Worm (Caenorhabditis elegans) whole organism, young adult: ENCODE measurements around the gene snu-66.

Source experiments
- B0261.1 ChIP-seq: sonication (generic microtip); optimal IDR thresholded peaks from 2 replicates; lab custom pipeline; 2016; ENCODE audit warnings: mild to moderate bottlenecking, missing genetic modification characterization, moderate library complexity, missing compliant biosample characterization
- B0336.3 ChIP-seq: fragments of 200-800 bp; sonication (Bioruptor generic); IDR thresholded peaks from 2 replicates; pipeline ENCODE4 v1.3.6; 2022; ENCODE audit warnings: missing genetic modification characterization, missing compliant biosample characterization
- C06A6.2 ChIP-seq: fragments of 200-800 bp; sonication (Bioruptor generic); conservative IDR thresholded peaks from 2 replicates; pipeline ENCODE4 v1.3.6; 2022; ENCODE audit warnings: missing genetic modification characterization, missing compliant biosample characterization
- C17E4.6 ChIP-seq: fragments of 200-800 bp; sonication (Bioruptor generic); IDR thresholded peaks from 2 replicates; pipeline ENCODE4 v1.3.6; 2022; ENCODE audit warnings: missing genetic modification reagents, missing genetic modification characterization, missing compliant biosample characterization
- F23B12.7 ChIP-seq: sonication (generic microtip); optimal IDR thresholded peaks from 2 replicates; lab custom pipeline; 2017; ENCODE audit warnings: missing genetic modification characterization, mild to moderate bottlenecking, missing compliant biosample characterization, antibody characterized with exemption, moderate library complexity; ENCODE audit not compliant: insufficient read depth
- F37B4.10 ChIP-seq: fragments of 200-800 bp; sonication (Bioruptor generic); IDR thresholded peaks from 2 replicates; pipeline ENCODE4 v1.3.6; 2022; ENCODE audit warnings: missing genetic modification characterization, missing compliant biosample characterization
- F39B2.1 ChIP-seq: fragments of 200-800 bp; sonication (Bioruptor generic); IDR thresholded peaks from 2 replicates; pipeline ENCODE4 v1.3.6; 2022; ENCODE audit warnings: missing genetic modification reagents, missing genetic modification characterization, missing compliant biosample characterization
- F52B5.7 ChIP-seq: sonication (generic microtip); optimal IDR thresholded peaks from 2 replicates; lab custom pipeline; 2016; ENCODE audit warnings: mild to moderate bottlenecking, missing genetic modification characterization, missing compliant biosample characterization
- F57A8.1 ChIP-seq: fragments of 200-800 bp; sonication (Bioruptor generic); optimal IDR thresholded peaks from 2 replicates; lab custom pipeline; 2018; ENCODE audit warnings: mild to moderate bottlenecking, missing genetic modification characterization, moderate library complexity, missing compliant biosample characterization
- F57C9.4 ChIP-seq: sonication (generic microtip); optimal IDR thresholded peaks from 2 replicates; lab custom pipeline; 2017; ENCODE audit warnings: mild to moderate bottlenecking, missing genetic modification characterization, missing compliant biosample characterization
- T26A5.8 ChIP-seq: sonication (generic microtip); optimal IDR thresholded peaks from 2 replicates; lab custom pipeline; 2016; ENCODE audit warnings: missing genetic modification characterization, missing compliant biosample characterization
- Y53F4B.3 ChIP-seq: fragments of 200-800 bp; sonication (Bioruptor generic); IDR thresholded peaks from 2 replicates; pipeline ENCODE4 v1.3.6; 2022; ENCODE audit warnings: missing genetic modification reagents, missing genetic modification characterization, missing compliant biosample characterization
- Y53G8AR.9 ChIP-seq: fragments of 200-800 bp; sonication (Bioruptor generic); conservative IDR thresholded peaks from 2 replicates; pipeline ENCODE4 v1.3.6; 2022; ENCODE audit warnings: missing genetic modification reagents, missing genetic modification characterization, missing compliant biosample characterization
- Y67H2A.10 ChIP-seq: fragments of 200-800 bp; sonication (Bioruptor generic); conservative IDR thresholded peaks from 2 replicates; pipeline ENCODE4 v1.3.6; 2022; ENCODE audit warnings: missing genetic modification reagents, missing genetic modification characterization, missing compliant biosample characterization
- Y79H2A.3 ChIP-seq: fragments of 200-800 bp; sonication (Bioruptor generic); conservative IDR thresholded peaks from 2 replicates; pipeline ENCODE4 v1.3.6; 2022; ENCODE audit warnings: missing genetic modification reagents, missing genetic modification characterization, missing compliant biosample characterization
- Y95B8A.8 ChIP-seq: fragments of 200-800 bp; sonication (Bioruptor generic); IDR thresholded peaks from 2 replicates; pipeline ENCODE4 v1.3.6; 2022; ENCODE audit warnings: missing genetic modification reagents, missing genetic modification characterization, missing compliant biosample characterization
- akir-1 ChIP-seq: fragments of 200-800 bp; sonication (Bioruptor generic); optimal IDR thresholded peaks from 2 replicates; lab custom pipeline; 2018; ENCODE audit warnings: mild to moderate bottlenecking, missing genetic modification characterization, moderate library complexity, missing compliant biosample characterization
- attf-5 ChIP-seq: fragments of 200-800 bp; sonication (Bioruptor generic); optimal IDR thresholded peaks from 2 replicates; lab custom pipeline; 2018; ENCODE audit warnings: mild to moderate bottlenecking, missing genetic modification characterization, missing compliant biosample characterization
- attf-6 ChIP-seq: fragments of 200-800 bp; sonication (Bioruptor generic); IDR thresholded peaks from 2 replicates; pipeline ENCODE4 v1.3.6; 2022; ENCODE audit warnings: missing genetic modification reagents, missing genetic modification characterization, missing compliant biosample characterization
- bed-2 ChIP-seq: fragments of 200-800 bp; sonication (Bioruptor generic); IDR thresholded peaks from 2 replicates; pipeline ENCODE4 v1.3.6; 2022; ENCODE audit warnings: missing genetic modification reagents, missing genetic modification characterization, missing compliant biosample characterization
- cebp-2 ChIP-seq: fragments of 200-800 bp; sonication (Bioruptor generic); IDR thresholded peaks from 2 replicates; pipeline ENCODE4 v1.3.6; 2022; ENCODE audit warnings: missing genetic modification characterization, missing compliant biosample characterization
- ceh-27 ChIP-seq: fragments of 200-800 bp; sonication (Bioruptor generic); optimal IDR thresholded peaks from 2 replicates; lab custom pipeline; 2018; ENCODE audit warnings: mild to moderate bottlenecking, missing genetic modification characterization, moderate library complexity, missing compliant biosample characterization
- dpl-1 ChIP-seq: fragments of 150-350 bp; optimal IDR thresholded peaks from 2 replicates; lab custom pipeline; 2014; ENCODE audit warnings: missing biosample characterization, missing genetic modification reagents, missing genetic modification characterization
- efl-1 ChIP-seq: fragments of 150-350 bp; optimal IDR thresholded peaks from 2 replicates; lab custom pipeline; 2014; ENCODE audit warnings: missing biosample characterization, missing genetic modification reagents, missing genetic modification characterization
- ets-4 ChIP-seq: fragments of 200-800 bp; sonication (Bioruptor generic); optimal IDR thresholded peaks from 2 replicates; lab custom pipeline; 2018; ENCODE audit warnings: mild to moderate bottlenecking, missing genetic modification characterization, missing compliant biosample characterization
- fkh-3 ChIP-seq: sonication (generic microtip); optimal IDR thresholded peaks from 2 replicates; lab custom pipeline; 2016; ENCODE audit warnings: mild to moderate bottlenecking, missing genetic modification characterization, missing compliant biosample characterization
- hlh-12 ChIP-seq: sonication (generic microtip); optimal IDR thresholded peaks from 2 replicates; lab custom pipeline; 2016; ENCODE audit warnings: missing genetic modification characterization, missing compliant biosample characterization
- hlh-26 ChIP-seq: fragments of 200-800 bp; sonication (Bioruptor generic); conservative IDR thresholded peaks from 2 replicates; pipeline ENCODE4 v1.3.6; 2022; ENCODE audit warnings: missing genetic modification reagents, missing genetic modification characterization, missing compliant biosample characterization
- hrde-1 ChIP-seq: sonication (generic microtip); optimal IDR thresholded peaks from 2 replicates; lab custom pipeline; 2016; ENCODE audit warnings: missing genetic modification characterization, mild to moderate bottlenecking, missing compliant biosample characterization, moderate library complexity, missing genotype, missing genetic modification reagents, borderline replicate concordance
- lin-35 ChIP-seq, 3 experiments: fragments of 150-350 bp in 2 of 3; sonication (generic microtip) in 1 of 3; optimal IDR thresholded peaks; 2 replicates each; lab custom pipeline; 2014 to 2018; ENCODE audit warnings: missing biosample characterization in 3 of 3, missing genetic modification characterization in 3 of 3, missing genetic modification reagents in 3 of 3
- lin-40 ChIP-seq: sonication (generic microtip); optimal IDR thresholded peaks from 2 replicates; lab custom pipeline; 2016; ENCODE audit warnings: missing genetic modification characterization, mild to moderate bottlenecking, missing compliant biosample characterization, missing genotype, missing genetic modification reagents
- madf-3 ChIP-seq: fragments of 200-800 bp; sonication (Bioruptor generic); IDR thresholded peaks from 2 replicates; pipeline ENCODE4 v1.3.6; 2022; ENCODE audit warnings: missing genetic modification reagents, missing genetic modification characterization, missing compliant biosample characterization
- mcd-1 ChIP-seq: fragments of 200-800 bp; sonication (Bioruptor generic); IDR thresholded peaks from 2 replicates; pipeline ENCODE4 v1.3.6; 2022; ENCODE audit warnings: missing genetic modification reagents, missing genetic modification characterization, missing compliant biosample characterization
- mel-28 ChIP-seq: sonication (generic microtip); optimal IDR thresholded peaks from 2 replicates; lab custom pipeline; 2016; ENCODE audit warnings: borderline replicate concordance, mild to moderate bottlenecking, missing genetic modification characterization, missing compliant biosample characterization
- nfya-1 ChIP-seq: sonication (generic microtip); optimal IDR thresholded peaks from 2 replicates; lab custom pipeline; 2017; ENCODE audit warnings: antibody characterized with exemption, missing compliant biosample characterization, missing genetic modification characterization, borderline replicate concordance; ENCODE audit not compliant: insufficient read depth
- nfyb-1 ChIP-seq: fragments of 200-800 bp; sonication (Bioruptor generic); IDR thresholded peaks from 2 replicates; pipeline ENCODE4 v1.3.6; 2022; ENCODE audit warnings: missing genetic modification reagents, missing genetic modification characterization, missing compliant biosample characterization
- pbrm-1 ChIP-seq: fragments of 200-800 bp; sonication (Bioruptor generic); IDR thresholded peaks from 2 replicates; pipeline ENCODE4 v1.3.6; 2022; ENCODE audit warnings: missing genetic modification reagents, missing genetic modification characterization, missing compliant biosample characterization
- rpc-1 ChIP-seq, 2 experiments: fragments of 150-350 bp in 1 of 2; sonication (generic microtip) in 1 of 2; optimal IDR thresholded peaks; 2 replicates each; lab custom pipeline; 2014 to 2018; ENCODE audit warnings: missing biosample characterization in 1 of 2, missing genetic modification characterization in 1 of 2, missing genetic modification reagents in 1 of 2, missing genotype in 1 of 2
- tbx-9 ChIP-seq: sonication (generic microtip); optimal IDR thresholded peaks from 2 replicates; lab custom pipeline; 2016; ENCODE audit warnings: borderline replicate concordance, missing genetic modification characterization, inconsistent platforms, missing compliant biosample characterization
- unc-130 ChIP-seq: sonication (generic microtip); optimal IDR thresholded peaks from 2 replicates; lab custom pipeline; 2016; ENCODE audit warnings: missing genetic modification reagents, missing genetic modification characterization, missing compliant biosample characterization
- ztf-25 ChIP-seq: fragments of 200-800 bp; sonication (Bioruptor generic); IDR thresholded peaks from 2 replicates; pipeline ENCODE4 v1.3.6; 2022; ENCODE audit warnings: missing genetic modification reagents, missing genetic modification characterization, missing compliant biosample characterization
- ztf-26 ChIP-seq: sonication (generic microtip); optimal IDR thresholded peaks from 2 replicates; lab custom pipeline; 2017; ENCODE audit warnings: missing genetic modification characterization, missing compliant biosample characterization
- ztf-3 ChIP-seq: fragments of 200-800 bp; sonication (Bioruptor generic); optimal IDR thresholded peaks from 2 replicates; lab custom pipeline; 2018; ENCODE audit warnings: mild to moderate bottlenecking, missing genetic modification characterization, missing compliant biosample characterization

Gene snu-66

DNA sequence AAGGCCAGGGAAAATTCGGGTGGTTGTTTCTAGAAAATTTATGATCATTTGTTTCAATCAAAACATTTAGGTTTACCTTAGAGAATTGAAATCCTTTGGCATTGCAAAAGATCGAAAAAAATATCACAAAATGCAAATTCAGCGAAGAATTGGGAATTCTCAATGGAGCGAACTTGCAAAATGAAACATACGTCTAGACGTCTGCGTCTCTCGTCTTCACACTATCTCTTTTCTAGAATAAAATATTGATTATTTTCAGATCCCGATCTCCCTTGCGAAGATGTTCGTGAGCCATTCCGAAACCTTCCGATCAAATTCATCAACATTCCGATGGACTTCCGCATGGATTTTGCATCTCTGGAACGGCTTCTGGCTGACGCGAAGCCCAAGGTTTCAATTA lies 4.9 kb upstream of the snu-66 start, which contains the start of gene ets-6 (continued):
- no peak for TF ChIP-seq hlh-12 (tag; lab: Kevin White, UChicago)
- no peak for TF ChIP-seq F57C9.4 (tag; lab: Kevin White, UChicago)
- TF ChIP-seq lin-40 (tag; lab: Kevin White, UChicago): peak; percentile 21
- TF ChIP-seq madf-3 (GFP tag; lab: Robert Waterston, UW): no peak
- TF ChIP-seq lin-35 (GFP tag; optimal IDR thresholded peaks at IDR 0.05; lab: Kevin White, UChicago): no peak
- no peak for TF ChIP-seq pbrm-1 (GFP tag; lab: Robert Waterston, UW)
- no peak for TF ChIP-seq Y79H2A.3 (GFP tag; lab: Robert Waterston, UW)
- no peak for TF ChIP-seq nfyb-1 (GFP tag; lab: Robert Waterston, UW)
- TF ChIP-seq ztf-3: no peak
- TF ChIP-seq akir-1: no peak
- TF ChIP-seq nfya-1 (tag; lab: Kevin White, UChicago): no peak
- no peak for TF ChIP-seq Y53G8AR.9 (GFP tag; lab: Robert Waterston, UW)
- TF ChIP-seq bed-2 (GFP tag; lab: Robert Waterston, UW): no peak
- peak; percentile 10 for TF ChIP-seq efl-1 (GFP tag; lab: Kevin White, UChicago)
- no peak for TF ChIP-seq cebp-2 (GFP tag; lab: Robert Waterston, UW)
- TF ChIP-seq ceh-27 (GFP tag; lab: Kevin White, UChicago): no peak
- no peak for TF ChIP-seq hrde-1
- no peak for TF ChIP-seq unc-130 (GFP tag; lab: Kevin White, UChicago)
- no peak for TF ChIP-seq attf-6 (GFP tag; lab: Robert Waterston, UW)
- no peak for TF ChIP-seq C06A6.2 (GFP tag; lab: Robert Waterston, UW)
- TF ChIP-seq B0261.1: no peak
- no peak for TF ChIP-seq F23B12.7
- no peak for TF ChIP-seq F39B2.1 (GFP tag; lab: Robert Waterston, UW)
- no peak for TF ChIP-seq dpl-1 (GFP tag; lab: Kevin White, UChicago)
- no peak for TF ChIP-seq F52B5.7 (tag; lab: Kevin White, UChicago)
- peak; percentile 78 for TF ChIP-seq attf-5
- peak; percentile 93 for TF ChIP-seq mcd-1 (GFP tag; lab: Robert Waterston, UW)
- TF ChIP-seq tbx-9 (tag; lab: Kevin White, UChicago): no peak

DNA sequence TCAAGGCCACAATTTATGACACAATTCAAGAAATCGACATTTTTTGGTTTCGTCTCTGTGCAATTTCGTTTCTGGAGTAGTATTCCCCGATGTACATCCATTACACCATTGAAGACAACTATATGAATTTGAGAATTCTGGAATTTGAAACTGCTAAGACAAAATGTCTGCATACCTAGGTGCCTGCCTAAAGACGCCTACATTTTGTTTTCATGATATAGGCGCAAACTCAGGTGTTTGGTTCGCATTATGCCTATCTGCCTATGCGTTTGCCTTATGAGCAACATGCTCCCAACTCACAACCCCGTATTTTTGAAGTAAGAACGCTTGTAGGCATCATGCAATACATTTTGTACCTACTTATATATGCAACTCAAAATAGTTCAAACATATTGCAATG lies 4.5 kb downstream of the snu-66 start, which contains the start of gene F19F10.14:
F19F10.14 (minus strand) TSS at position 101 of the 400 bp plus-strand sequence.
- no peak for TF ChIP-seq rpc-1 (optimal IDR thresholded peaks at IDR 0.05; lab: Kevin White, UChicago)
- no peak for TF ChIP-seq rpc-1 (tag; optimal IDR thresholded peaks at IDR 0.05; lab: Kevin White, UChicago)
- TF ChIP-seq ets-4: no peak
- TF ChIP-seq B0336.3: no peak
- TF ChIP-seq T26A5.8: no peak

DNA sequence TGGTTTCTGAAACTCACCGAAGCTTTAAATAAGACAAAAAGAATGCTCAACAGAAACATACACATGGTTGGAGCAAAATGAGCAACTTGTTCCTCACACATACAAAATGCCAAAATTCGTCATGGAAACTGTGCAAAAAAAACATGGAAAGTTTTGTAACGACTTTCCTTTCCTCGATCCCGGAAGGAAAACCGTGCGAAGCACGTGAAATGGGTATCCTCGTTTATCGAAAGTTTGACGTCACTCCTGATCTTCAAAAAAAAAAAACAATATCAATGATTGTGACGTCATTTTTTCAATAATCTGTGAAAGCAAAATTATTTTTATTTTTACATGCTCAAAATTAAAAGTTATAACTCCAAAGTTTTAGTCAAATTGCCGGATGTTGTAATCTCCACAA lies 5.2 kb downstream of the snu-66 start, which contains the start of gene clec-212:
clec-212 (minus strand) TSS at position 101 of the 400 bp plus-strand sequence.
- TF ChIP-seq Y53F4B.3 (GFP tag; lab: Robert Waterston, UW): no peak
- no peak for TF ChIP-seq F57A8.1
- no peak for TF ChIP-seq mel-28 (tag; lab: Kevin White, UChicago)
- no peak for TF ChIP-seq C17E4.6
- no peak for TF ChIP-seq F39B2.1 (GFP tag; lab: Robert Waterston, UW)
- TF ChIP-seq lin-35 (GFP tag; optimal IDR thresholded peaks at IDR 0.05; lab: Kevin White, UChicago): no peak
- TF ChIP-seq Y95B8A.8 (GFP tag; lab: Robert Waterston, UW): no peak
- TF ChIP-seq nfyb-1 (GFP tag; lab: Robert Waterston, UW): no peak
- TF ChIP-seq efl-1 (GFP tag; lab: Kevin White, UChicago): no peak
- TF ChIP-seq fkh-3: no peak
- no peak for TF ChIP-seq Y67H2A.10
- TF ChIP-seq ztf-25 (GFP tag; lab: Robert Waterston, UW): no peak
- no peak for TF ChIP-seq hlh-26
- TF ChIP-seq F37B4.10 (GFP tag; lab: Robert Waterston, UW): no peak
- no peak for TF ChIP-seq ztf-26 (tag; lab: Kevin White, UChicago)
- no peak for TF ChIP-seq tbx-9 (tag; lab: Kevin White, UChicago)
